Worm (Caenorhabditis elegans) whole organism, L2 larva: ENCODE measurements around the gene sod-4.

Source experiments
- C34F6.9 ChIP-seq: fragments of 150-350 bp; optimal IDR thresholded peaks from 2 replicates; lab custom pipeline; 2014; ENCODE audit warnings: missing biosample characterization, missing genetic modification characterization
- R02D3.7 ChIP-seq: fragments of 150-350 bp; optimal IDR thresholded peaks from 2 replicates; lab custom pipeline; 2014; ENCODE audit warnings: missing biosample characterization, missing genetic modification characterization
- Y55F3AM.14 ChIP-seq: fragments of 200-800 bp; sonication (Bioruptor generic); optimal IDR thresholded peaks from 2 replicates; lab custom pipeline; 2018; ENCODE audit warnings: mild to moderate bottlenecking, missing genetic modification characterization, missing compliant biosample characterization
- ZK546.5 ChIP-seq: sonication (generic microtip); optimal IDR thresholded peaks from 2 replicates; lab custom pipeline; 2017; ENCODE audit warnings: missing biosample characterization, missing genetic modification characterization
- alr-1 ChIP-seq: fragments of 150-350 bp; optimal IDR thresholded peaks from 2 replicates; lab custom pipeline; 2014; ENCODE audit warnings: missing biosample characterization, missing genetic modification characterization
- aly-2 ChIP-seq: fragments of 150-350 bp; optimal IDR thresholded peaks from 2 replicates; lab custom pipeline; 2014; ENCODE audit warnings: missing biosample characterization, missing genetic modification characterization
- ama-1 ChIP-seq: fragments of 150-350 bp; optimal IDR thresholded peaks from 2 replicates; lab custom pipeline; 2018; ENCODE audit warnings: inconsistent platforms
- blmp-1 ChIP-seq: sonication (generic microtip); optimal IDR thresholded peaks from 2 replicates; lab custom pipeline; 2017; ENCODE audit warnings: missing genetic modification characterization, mild to moderate bottlenecking, missing compliant biosample characterization, antibody characterized with exemption, moderate library complexity; ENCODE audit not compliant: insufficient read depth
- ceh-16 ChIP-seq: fragments of 150-350 bp; optimal IDR thresholded peaks from 2 replicates; lab custom pipeline; 2014; ENCODE audit warnings: missing biosample characterization, missing genetic modification characterization
- ceh-82 ChIP-seq: fragments of 150-350 bp; optimal IDR thresholded peaks from 2 replicates; lab custom pipeline; 2014; ENCODE audit warnings: missing biosample characterization, missing genetic modification characterization
- crh-2 ChIP-seq: sonication (generic microtip); optimal IDR thresholded peaks from 2 replicates; lab custom pipeline; 2017; ENCODE audit warnings: missing biosample characterization, missing genetic modification characterization
- dmd-4 ChIP-seq: sonication (generic microtip); optimal IDR thresholded peaks from 2 replicates; lab custom pipeline; 2017; ENCODE audit warnings: missing biosample characterization, missing genetic modification characterization
- egl-27 ChIP-seq: sonication (generic microtip); optimal IDR thresholded peaks from 3 replicates; lab custom pipeline; 2017; ENCODE audit warnings: missing biosample characterization, missing genetic modification reagents, missing genetic modification characterization
- elt-1 ChIP-seq: fragments of 150-350 bp; optimal IDR thresholded peaks from 2 replicates; lab custom pipeline; 2014; ENCODE audit warnings: missing biosample characterization, missing genetic modification characterization
- elt-3 ChIP-seq: sonication (generic microtip); optimal IDR thresholded peaks from 2 replicates; lab custom pipeline; 2017; ENCODE audit warnings: missing biosample characterization, missing genetic modification characterization
- fos-1 ChIP-seq: fragments of 150-350 bp; optimal IDR thresholded peaks from 2 replicates; lab custom pipeline; 2014; ENCODE audit warnings: missing biosample characterization, missing genetic modification characterization
- gmeb-1 ChIP-seq: fragments of 150-350 bp; optimal IDR thresholded peaks from 2 replicates; lab custom pipeline; 2014; ENCODE audit warnings: missing biosample characterization, missing genetic modification characterization
- lin-11 ChIP-seq: fragments of 150-350 bp; sonication (generic microtip); optimal IDR thresholded peaks from 2 replicates; lab custom pipeline; 2014; ENCODE audit warnings: missing biosample characterization, missing genetic modification characterization, inconsistent platforms, mixed read lengths
- lin-13 ChIP-seq: fragments of 150-350 bp; optimal IDR thresholded peaks from 2 replicates; lab custom pipeline; 2014; ENCODE audit warnings: missing biosample characterization, missing genetic modification reagents, missing genetic modification characterization
- lin-39 ChIP-seq: fragments of 150-350 bp; optimal IDR thresholded peaks from 2 replicates; lab custom pipeline; 2014; ENCODE audit warnings: missing biosample characterization, missing genetic modification reagents, missing genetic modification characterization
- lsy-2 ChIP-seq, 2 experiments: fragments of 150-350 bp in 1 of 2; sonication (generic microtip) in 1 of 2; optimal IDR thresholded peaks; 2 replicates each; lab custom pipeline; 2014 to 2017; ENCODE audit warnings: missing biosample characterization in 2 of 2, missing genetic modification characterization in 2 of 2
- mab-5 ChIP-seq: fragments of 150-350 bp; optimal IDR thresholded peaks from 2 replicates; lab custom pipeline; 2014; ENCODE audit warnings: missing biosample characterization, missing genetic modification characterization
- mbf-1 ChIP-seq: sonication (generic microtip); optimal IDR thresholded peaks from 2 replicates; lab custom pipeline; 2017; ENCODE audit warnings: missing biosample characterization, missing genetic modification characterization
- mdl-1 ChIP-seq, 2 experiments: fragments of 150-350 bp in 1 of 2; sonication (generic microtip) in 1 of 2; optimal IDR thresholded peaks; 2 replicates each; lab custom pipeline; 2017; ENCODE audit warnings: missing biosample characterization in 2 of 2, missing genetic modification characterization in 2 of 2
- nhr-10 ChIP-seq: sonication (generic microtip); optimal IDR thresholded peaks from 2 replicates; lab custom pipeline; 2017; ENCODE audit warnings: missing biosample characterization, missing genetic modification characterization
- nhr-11 ChIP-seq: fragments of 150-350 bp; optimal IDR thresholded peaks from 2 replicates; lab custom pipeline; 2014; ENCODE audit warnings: missing biosample characterization, missing genetic modification characterization
- nhr-12 ChIP-seq: fragments of 150-350 bp; optimal IDR thresholded peaks from 2 replicates; lab custom pipeline; 2014; ENCODE audit warnings: missing biosample characterization, missing genetic modification characterization
- nhr-129 ChIP-seq: fragments of 150-350 bp; optimal IDR thresholded peaks from 2 replicates; lab custom pipeline; 2014; ENCODE audit warnings: missing biosample characterization, missing genetic modification characterization
- nhr-21 ChIP-seq: fragments of 150-350 bp; optimal IDR thresholded peaks from 2 replicates; lab custom pipeline; 2014; ENCODE audit warnings: missing biosample characterization, missing genetic modification characterization
- nhr-23 ChIP-seq: fragments of 150-350 bp; optimal IDR thresholded peaks from 2 replicates; lab custom pipeline; 2014; ENCODE audit warnings: missing biosample characterization, missing genetic modification reagents, missing genetic modification characterization
- nhr-237 ChIP-seq: fragments of 150-350 bp; optimal IDR thresholded peaks from 2 replicates; lab custom pipeline; 2014; ENCODE audit warnings: missing biosample characterization, missing genetic modification characterization
- nhr-25 ChIP-seq: fragments of 150-350 bp; sonication (generic microtip); optimal IDR thresholded peaks from 3 replicates; lab custom pipeline; 2014; ENCODE audit warnings: missing biosample characterization, missing genetic modification characterization
- nhr-6 ChIP-seq: fragments of 150-350 bp; optimal IDR thresholded peaks from 2 replicates; lab custom pipeline; 2014; ENCODE audit warnings: missing biosample characterization, missing genetic modification characterization
- nhr-77 ChIP-seq: fragments of 150-350 bp; optimal IDR thresholded peaks from 2 replicates; lab custom pipeline; 2014; ENCODE audit warnings: missing biosample characterization, missing genetic modification characterization
- peb-1 ChIP-seq: fragments of 150-350 bp; optimal IDR thresholded peaks from 2 replicates; lab custom pipeline; 2014; ENCODE audit warnings: missing biosample characterization, missing genetic modification characterization
- sem-4 ChIP-seq: fragments of 150-350 bp; optimal IDR thresholded peaks from 2 replicates; lab custom pipeline; 2014; ENCODE audit warnings: missing biosample characterization, missing genetic modification reagents, missing genetic modification characterization
- skn-1 ChIP-seq: sonication (generic microtip); optimal IDR thresholded peaks from 2 replicates; lab custom pipeline; 2017; ENCODE audit warnings: missing biosample characterization, missing genetic modification characterization
- sma-3 ChIP-seq: sonication (generic microtip); optimal IDR thresholded peaks from 2 replicates; lab custom pipeline; 2016; ENCODE audit warnings: missing genetic modification reagents, missing genetic modification characterization, missing compliant biosample characterization
- sma-9 ChIP-seq, 2 experiments: fragments of 150-350 bp in 1 of 2; sonication (generic microtip) in 1 of 2; optimal IDR thresholded peaks; 2 replicates each; lab custom pipeline; 2014 to 2016; ENCODE audit warnings: missing genetic modification characterization in 2 of 2, mild to moderate bottlenecking in 1 of 2, missing biosample characterization in 1 of 2, missing compliant biosample characterization in 1 of 2, missing genetic modification reagents in 1 of 2, moderate library complexity in 1 of 2
- snpc-4 ChIP-seq: fragments of 150-350 bp; optimal IDR thresholded peaks from 2 replicates; lab custom pipeline; 2014; ENCODE audit warnings: missing biosample characterization, missing genetic modification characterization
- unc-39 ChIP-seq: fragments of 150-350 bp; optimal IDR thresholded peaks from 2 replicates; lab custom pipeline; 2014; ENCODE audit warnings: missing biosample characterization, missing genetic modification characterization
- unc-55 ChIP-seq: fragments of 150-350 bp; sonication (generic microtip); optimal IDR thresholded peaks from 3 replicates; lab custom pipeline; 2014; ENCODE audit warnings: missing biosample characterization, missing genetic modification reagents, missing genetic modification characterization
- unc-62 ChIP-seq: fragments of 150-350 bp; optimal IDR thresholded peaks from 2 replicates; lab custom pipeline; 2014; ENCODE audit warnings: missing biosample characterization, missing genetic modification reagents, missing genetic modification characterization
- zag-1 ChIP-seq: fragments of 150-350 bp; optimal IDR thresholded peaks from 2 replicates; lab custom pipeline; 2014; ENCODE audit warnings: missing biosample characterization, missing genetic modification characterization
- ztf-1 ChIP-seq: fragments of 200-800 bp; sonication (Bioruptor generic); conservative IDR thresholded peaks from 2 replicates; pipeline ENCODE4 v1.3.6; 2022; ENCODE audit warnings: missing genetic modification characterization, missing compliant biosample characterization
- ztf-11 ChIP-seq: sonication (generic microtip); optimal IDR thresholded peaks from 2 replicates; lab custom pipeline; 2017; ENCODE audit warnings: missing biosample characterization, missing genetic modification characterization
- ztf-4 ChIP-seq: fragments of 150-350 bp; optimal IDR thresholded peaks from 2 replicates; lab custom pipeline; 2014; ENCODE audit warnings: missing biosample characterization, missing genetic modification characterization

sod-4 gene

DNA sequence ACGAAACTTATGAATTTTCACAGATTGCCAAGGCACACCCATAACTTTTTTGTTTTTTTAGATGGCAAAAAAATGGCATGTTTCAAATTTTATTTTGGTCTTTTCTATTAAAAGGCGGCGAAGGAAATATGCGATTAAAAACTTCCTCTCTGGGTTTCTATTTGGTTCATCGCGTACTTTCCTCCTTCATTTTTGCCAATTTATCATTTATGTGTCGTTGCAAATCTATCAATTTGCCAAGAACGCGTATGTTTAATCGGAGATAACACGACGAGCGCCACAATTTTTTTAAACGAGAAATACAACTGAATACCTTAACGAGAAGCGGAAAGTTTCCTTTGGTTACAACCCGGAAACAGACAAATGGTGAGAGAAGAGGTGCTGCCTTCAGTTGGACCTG, 27.7 kb downstream of the sod-4 start:
- peak; percentile 63 for TF ChIP-seq fos-1 (tag; lab: Kevin White, UChicago)
- no peak for TF ChIP-seq nhr-23 (tag; lab: Kevin White, UChicago)

DNA sequence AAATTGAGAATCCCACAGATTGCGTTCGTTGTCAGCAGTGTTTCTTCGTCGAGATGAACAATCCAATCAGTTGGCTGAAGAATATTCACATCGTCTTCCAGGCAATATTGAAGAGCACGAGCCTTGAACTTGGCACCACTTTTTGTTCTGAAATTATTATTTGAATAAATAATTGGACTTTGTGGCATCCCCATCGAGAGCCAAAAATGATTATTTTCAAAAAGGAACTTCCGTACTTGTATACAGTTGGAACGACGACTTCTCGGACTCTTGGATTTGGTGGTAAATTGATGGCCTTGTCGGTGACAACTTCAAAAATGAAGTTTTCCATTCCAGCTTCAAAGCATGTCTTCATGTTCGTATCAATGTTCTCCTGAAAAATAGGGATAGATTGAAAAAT, 28.2 kb downstream of the sod-4 start:
- TF ChIP-seq blmp-1 (tag; lab: Kevin White, UChicago) (no peak), ZK546.5 (tag; lab: Kevin White, UChicago) (no peak), gmeb-1 (tag; lab: Kevin White, UChicago) (no peak), nhr-21 (no peak), dmd-4 (tag; lab: Kevin White, UChicago) (no peak), peb-1 (tag; lab: Kevin White, UChicago) (no peak), aly-2 (no peak), ztf-4 (tag; lab: Kevin White, UChicago) (no peak)

- TF ChIP-seq lsy-2 (tag; optimal IDR thresholded peaks at IDR 0.05; lab: Kevin White, UChicago) (no peak), nhr-11 (no peak), ztf-1 (no peak), ceh-16 (no peak), zag-1 (tag; lab: Kevin White, UChicago) (no peak)
These were observed 32.3 kb downstream of the sod-4 start, which contains the start of gene tag-342 for ce11 chrIII:9467857-9468256. TSS of gene tag-342 (plus strand) at chrIII:9468157.

DNA sequence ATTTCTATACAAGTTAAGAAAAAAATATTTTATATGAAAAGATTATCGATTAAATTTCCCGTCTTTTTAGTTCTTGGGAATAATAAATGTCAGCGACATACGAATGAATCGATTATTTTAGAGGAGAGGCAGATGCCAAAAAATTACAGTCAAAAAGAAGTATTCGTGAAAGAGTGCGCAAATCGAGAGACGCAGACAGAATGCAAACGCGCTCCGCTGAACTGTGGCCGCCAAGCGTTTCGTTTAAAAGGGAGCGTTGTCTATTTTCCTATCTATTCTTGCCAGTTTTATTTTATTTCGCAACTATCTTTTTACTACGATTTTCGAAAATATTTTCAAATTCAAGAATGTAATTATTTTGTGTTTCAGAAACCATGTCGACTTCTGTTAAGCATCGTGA, 33.1 kb downstream of the sod-4 start, which contains the start of gene baf-1:
baf-1 (plus strand) TSS at position 370 of the 400 bp plus-strand sequence.
- TF ChIP-seq egl-27 (tag; lab: Kevin White, UChicago), result no peak
- no peak for TF ChIP-seq nhr-237 (tag; lab: Kevin White, UChicago)
- TF ChIP-seq mab-5, result peak; percentile 57
- TF ChIP-seq skn-1 (tag; lab: Kevin White, UChicago), result no peak
- peak; percentile 76 for TF ChIP-seq unc-55 (GFP tag; lab: Kevin White, UChicago)
- no peak for TF ChIP-seq nhr-77 (tag; lab: Kevin White, UChicago)
- TF ChIP-seq snpc-4, result no peak
- peak; percentile 33 for TF ChIP-seq lin-13 (GFP tag; lab: Kevin White, UChicago)
- peak; percentile 13 for TF ChIP-seq blmp-1 (tag; lab: Kevin White, UChicago)
- no peak for TF ChIP-seq mbf-1 (tag; lab: Kevin White, UChicago)
- no peak for TF ChIP-seq aly-2
- TF ChIP-seq elt-3 (tag; lab: Kevin White, UChicago), result no peak
- no peak for TF ChIP-seq nhr-10
- TF ChIP-seq dmd-4 (tag; lab: Kevin White, UChicago), result no peak
- TF ChIP-seq ama-1, result no peak
- peak; percentile 29 for TF ChIP-seq nhr-21
- no peak for TF ChIP-seq Y55F3AM.14 (GFP tag; lab: Kevin White, UChicago)
- no peak for TF ChIP-seq nhr-23 (tag; lab: Kevin White, UChicago)
- TF ChIP-seq sma-3, result peak; percentile 58
- peak; percentile 44 to 83 for TF ChIP-seq lsy-2 (tag; optimal IDR thresholded peaks at IDR 0.05; lab: Kevin White, UChicago)
- TF ChIP-seq R02D3.7 (tag; lab: Kevin White, UChicago), result no peak
- no peak for TF ChIP-seq unc-62 (GFP tag; lab: Kevin White, UChicago)
- no peak for TF ChIP-seq ztf-11 (tag; lab: Kevin White, UChicago)
- peak; percentile 93 for TF ChIP-seq C34F6.9 (tag; lab: Kevin White, UChicago)
- TF ChIP-seq ZK546.5 (tag; lab: Kevin White, UChicago), result peak; percentile 12
- no peak for TF ChIP-seq ceh-16
- no peak for TF ChIP-seq ztf-4 (tag; lab: Kevin White, UChicago)
- no peak for TF ChIP-seq nhr-6
- peak; percentile 70 for TF ChIP-seq crh-2 (tag; lab: Kevin White, UChicago)
- peak; percentile 37 for TF ChIP-seq fos-1 (tag; lab: Kevin White, UChicago)
- no peak for TF ChIP-seq ceh-82 (tag; lab: Kevin White, UChicago)
- TF ChIP-seq nhr-12, result no peak
- no peak for TF ChIP-seq sem-4 (tag; lab: Kevin White, UChicago)
- TF ChIP-seq lin-11 (tag; lab: Kevin White, UChicago), result peak; percentile 17
- TF ChIP-seq sma-9 (GFP tag; optimal IDR thresholded peaks at IDR 0.05; lab: Kevin White, UChicago), result peak; percentile 46
- TF ChIP-seq sma-9 (tag; optimal IDR thresholded peaks at IDR 0.05; lab: Kevin White, UChicago), result no peak
- TF ChIP-seq zag-1 (tag; lab: Kevin White, UChicago), result no peak
- TF ChIP-seq alr-1 (tag; lab: Kevin White, UChicago), result no peak
- peak; percentile 30 for TF ChIP-seq nhr-129
- no peak for TF ChIP-seq unc-39 (tag; lab: Kevin White, UChicago)
- no peak for TF ChIP-seq ztf-1
- peak; percentile 72 for TF ChIP-seq nhr-25
- peak; percentile 80 for TF ChIP-seq gmeb-1 (tag; lab: Kevin White, UChicago)
- TF ChIP-seq mdl-1 (tag; optimal IDR thresholded peaks at IDR 0.05; lab: Kevin White, UChicago), result no peak
- no peak for TF ChIP-seq lin-39 (tag; lab: Kevin White, UChicago)
- TF ChIP-seq elt-1 (tag; lab: Kevin White, UChicago), result no peak
